Worm (Caenorhabditis elegans) whole organism, L4 larva: ENCODE measurements around the gene fbxa-81.
A peak's percentile ranks its signal among the peaks of the same experiment; 100 is the strongest.

Experiments used
- F49E8.2 ChIP-seq: sonication (generic microtip); optimal IDR thresholded peaks from 2 replicates; lab custom pipeline; 2016; ENCODE audit warnings: missing compliant biosample characterization, mild to moderate bottlenecking, missing genetic modification characterization, borderline replicate concordance
- Y75B8A.6 ChIP-seq: fragments of 200-800 bp; sonication (Bioruptor generic); IDR thresholded peaks from 2 replicates; pipeline ENCODE4 v1.3.6; 2022; ENCODE audit warnings: missing genetic modification reagents, missing genetic modification characterization, missing compliant biosample characterization
- ZK337.2 ChIP-seq: fragments of 200-800 bp; sonication (Bioruptor generic); IDR thresholded peaks from 2 replicates; pipeline ENCODE4 v1.3.6; 2022; ENCODE audit warnings: missing genetic modification reagents, missing genetic modification characterization, missing compliant biosample characterization
- aha-1 ChIP-seq: fragments of 150-350 bp; peaks from one replicate; lab custom pipeline; 2014; ENCODE audit warnings: missing biosample characterization, missing genetic modification characterization
- ama-1 ChIP-seq: fragments of 150-350 bp; optimal IDR thresholded peaks from 2 replicates; lab custom pipeline; 2014; ENCODE audit warnings: inconsistent platforms, mixed read lengths
- attf-4 ChIP-seq: sonication (generic microtip); optimal IDR thresholded peaks from 3 replicates; lab custom pipeline; 2017; ENCODE audit warnings: missing biosample characterization, missing genetic modification characterization
- ceh-32 ChIP-seq: sonication (generic microtip); optimal IDR thresholded peaks from 2 replicates; lab custom pipeline; 2016; ENCODE audit warnings: mild to moderate bottlenecking, missing genetic modification characterization, missing compliant biosample characterization; ENCODE audit not compliant: poor library complexity
- ceh-82 ChIP-seq: sonication (generic microtip); optimal IDR thresholded peaks from 2 replicates; lab custom pipeline; 2017; ENCODE audit warnings: missing biosample characterization, missing genetic modification characterization
- ces-1 ChIP-seq: fragments of 150-350 bp; sonication (generic microtip); optimal IDR thresholded peaks from 4 replicates; lab custom pipeline; 2014; ENCODE audit warnings: missing biosample characterization, missing genetic modification reagents, missing genetic modification characterization
- ctbp-1 ChIP-seq: fragments of 200-800 bp; sonication (Bioruptor generic); IDR thresholded peaks from 2 replicates; pipeline ENCODE4 v1.3.6; 2022; ENCODE audit warnings: missing genetic modification reagents, missing genetic modification characterization, missing compliant biosample characterization
- daf-16 ChIP-seq, 3 experiments: sonication (generic microtip); optimal IDR thresholded peaks; 2 replicates each; lab custom pipeline; 2016 to 2017; ENCODE audit warnings: missing genetic modification characterization in 3 of 3, missing genetic modification reagents in 3 of 3, mild to moderate bottlenecking in 2 of 3, missing compliant biosample characterization in 2 of 3, missing biosample characterization in 1 of 3, moderate library complexity in 1 of 3
- dmd-6 ChIP-seq: fragments of 200-800 bp; sonication (Bioruptor generic); IDR thresholded peaks from 2 replicates; pipeline ENCODE4 v1.3.6; 2022; ENCODE audit warnings: missing genetic modification reagents, missing genetic modification characterization, missing compliant biosample characterization
- dve-1 ChIP-seq: sonication (generic microtip); optimal IDR thresholded peaks from 2 replicates; lab custom pipeline; 2017; ENCODE audit warnings: antibody characterized with exemption, mild to moderate bottlenecking, missing genetic modification characterization, missing compliant biosample characterization; ENCODE audit not compliant: insufficient read depth
- hif-1 ChIP-seq, 2 experiments: sonication (generic microtip); optimal IDR thresholded peaks; 2 replicates each; lab custom pipeline; 2016 to 2017; ENCODE audit warnings: missing compliant biosample characterization in 2 of 2, missing genetic modification characterization in 2 of 2, missing genetic modification reagents in 2 of 2, missing genotype in 2 of 2, mild to moderate bottlenecking in 1 of 2
- hlh-11 ChIP-seq: fragments of 200-800 bp; sonication (Bioruptor generic); optimal IDR thresholded peaks from 2 replicates; lab custom pipeline; 2018; ENCODE audit warnings: mild to moderate bottlenecking, missing genetic modification characterization, missing compliant biosample characterization
- hlh-30 ChIP-seq: sonication (generic microtip); optimal IDR thresholded peaks from 2 replicates; lab custom pipeline; 2017; ENCODE audit warnings: antibody characterized with exemption, mild to moderate bottlenecking, missing genetic modification characterization, missing compliant biosample characterization; ENCODE audit not compliant: insufficient read depth
- jun-1 ChIP-seq: fragments of 150-350 bp; optimal IDR thresholded peaks from 2 replicates; lab custom pipeline; 2014; ENCODE audit warnings: missing biosample characterization, missing genetic modification reagents, missing genetic modification characterization
- lin-1 ChIP-seq: fragments of 200-800 bp; sonication (Bioruptor generic); IDR thresholded peaks from 2 replicates; pipeline ENCODE4 v1.3.6; 2022; ENCODE audit warnings: missing genetic modification reagents, missing genetic modification characterization, missing compliant biosample characterization
- lin-13 ChIP-seq: fragments of 150-350 bp; optimal IDR thresholded peaks from 2 replicates; lab custom pipeline; 2014; ENCODE audit warnings: missing biosample characterization, missing genetic modification reagents, missing genetic modification characterization
- mes-2 ChIP-seq: sonication (generic microtip); optimal IDR thresholded peaks from 2 replicates; lab custom pipeline; 2016; ENCODE audit warnings: missing genotype, mild to moderate bottlenecking, missing genetic modification characterization, missing compliant biosample characterization; ENCODE audit not compliant: poor library complexity, severe bottlenecking
- nhr-10 ChIP-seq: fragments of 150-350 bp; optimal IDR thresholded peaks from 2 replicates; lab custom pipeline; 2014; ENCODE audit warnings: missing biosample characterization, missing genetic modification characterization
- nhr-102 ChIP-seq: sonication (generic microtip); optimal IDR thresholded peaks from 2 replicates; lab custom pipeline; 2016; ENCODE audit warnings: mild to moderate bottlenecking, missing genetic modification characterization, moderate library complexity, missing compliant biosample characterization
- nhr-28 ChIP-seq: fragments of 150-350 bp; optimal IDR thresholded peaks from 2 replicates; lab custom pipeline; 2014; ENCODE audit warnings: missing biosample characterization, missing genetic modification characterization
- nhr-41 ChIP-seq: fragments of 200-800 bp; sonication (Bioruptor generic); IDR thresholded peaks from 2 replicates; pipeline ENCODE4 v1.3.6; 2022; ENCODE audit warnings: missing genetic modification reagents, missing genetic modification characterization, missing compliant biosample characterization
- nhr-48 ChIP-seq: sonication (generic microtip); optimal IDR thresholded peaks from 2 replicates; lab custom pipeline; 2016; ENCODE audit warnings: mild to moderate bottlenecking, missing genetic modification characterization, missing compliant biosample characterization
- nhr-6 ChIP-seq: fragments of 150-350 bp; optimal IDR thresholded peaks from 2 replicates; lab custom pipeline; 2014; ENCODE audit warnings: missing biosample characterization, missing genetic modification characterization
- nhr-77 ChIP-seq: fragments of 150-350 bp; optimal IDR thresholded peaks from 2 replicates; lab custom pipeline; 2014; ENCODE audit warnings: missing biosample characterization, missing genetic modification characterization
- php-3 ChIP-seq: fragments of 200-800 bp; sonication (Bioruptor generic); IDR thresholded peaks from 2 replicates; pipeline ENCODE4 v1.3.6; 2022; ENCODE audit warnings: missing genetic modification reagents, missing genetic modification characterization, missing compliant biosample characterization
- pqm-1 ChIP-seq: sonication (generic microtip); optimal IDR thresholded peaks from 2 replicates; lab custom pipeline; 2017; ENCODE audit warnings: missing biosample characterization, missing genetic modification characterization
- rbr-2 ChIP-seq: sonication (generic microtip); optimal IDR thresholded peaks from 2 replicates; lab custom pipeline; 2016; ENCODE audit warnings: missing genotype, missing genetic modification characterization, missing compliant biosample characterization
- saeg-2 ChIP-seq: fragments of 200-800 bp; sonication (Bioruptor generic); IDR thresholded peaks from 2 replicates; pipeline ENCODE4 v1.3.6; 2022; ENCODE audit warnings: missing genetic modification reagents, missing genetic modification characterization, missing compliant biosample characterization
- sdz-12 ChIP-seq: fragments of 200-800 bp; sonication (Bioruptor generic); optimal IDR thresholded peaks from 2 replicates; lab custom pipeline; 2018; ENCODE audit warnings: mild to moderate bottlenecking, missing genetic modification characterization, missing compliant biosample characterization
- set-16 ChIP-seq: fragments of 200-800 bp; sonication (Bioruptor generic); IDR thresholded peaks from 2 replicates; pipeline ENCODE4 v1.3.6; 2022; ENCODE audit warnings: missing genetic modification reagents, missing genetic modification characterization, missing compliant biosample characterization
- spr-3 ChIP-seq: fragments of 200-800 bp; sonication (Bioruptor generic); optimal IDR thresholded peaks from 2 replicates; lab custom pipeline; 2018; ENCODE audit warnings: mild to moderate bottlenecking, missing genetic modification characterization, missing compliant biosample characterization
- tag-97 ChIP-seq: fragments of 200-800 bp; sonication (Bioruptor generic); IDR thresholded peaks from 2 replicates; pipeline ENCODE4 v1.3.6; 2022; ENCODE audit warnings: missing genetic modification characterization, missing compliant biosample characterization
- unc-62 ChIP-seq, 3 experiments: fragments of 150-350 bp in 1 of 3; sonication (generic microtip); optimal IDR thresholded peaks in 2 of 3; peaks in 1 of 3; 1 replicate in 1 of 3; 2 replicates in 2 of 3; lab custom pipeline; 2014 to 2017; ENCODE audit warnings: missing biosample characterization in 3 of 3, missing genetic modification characterization in 3 of 3, missing genetic modification reagents in 3 of 3, missing genotype in 1 of 3
- vab-7 ChIP-seq: fragments of 200-800 bp; sonication (Bioruptor generic); IDR thresholded peaks from 2 replicates; pipeline ENCODE4 v1.3.6; 2022; ENCODE audit warnings: missing genetic modification reagents, missing genetic modification characterization, missing compliant biosample characterization
- zfp-2 ChIP-seq: sonication (generic microtip); optimal IDR thresholded peaks from 2 replicates; lab custom pipeline; 2016; ENCODE audit warnings: mild to moderate bottlenecking, missing genetic modification characterization, missing compliant biosample characterization
- zip-11 ChIP-seq: fragments of 200-800 bp; sonication (Bioruptor generic); IDR thresholded peaks from 2 replicates; pipeline ENCODE4 v1.3.6; 2022; ENCODE audit warnings: missing genetic modification characterization, missing compliant biosample characterization

fbxa-81 gene

DNA sequence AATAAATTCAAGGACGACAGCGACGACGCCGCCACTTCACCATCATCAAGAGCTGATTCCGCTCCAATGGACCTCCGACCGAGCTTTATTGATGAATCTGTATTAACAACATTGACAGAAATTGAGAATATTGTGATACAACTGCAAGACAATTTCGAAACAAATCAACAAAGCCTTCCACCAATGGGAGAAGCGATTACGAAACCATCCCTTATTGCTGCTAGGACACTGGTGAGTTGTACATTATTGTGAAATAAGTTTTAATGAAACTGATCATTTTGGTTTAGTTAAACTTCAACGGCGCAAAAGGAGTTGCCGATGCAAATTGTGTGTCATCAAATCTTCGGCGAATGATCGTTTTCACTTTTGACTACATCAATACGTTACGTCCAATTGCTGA lies 17.2 kb upstream of the fbxa-81 start:
- TF ChIP-seq ctbp-1 (GFP tag; lab: Robert Waterston, UW) (no peak), lin-1 (GFP tag; lab: Robert Waterston, UW) (no peak), ces-1 (GFP tag; lab: Kevin White, UChicago) (no peak), nhr-48 (tag; lab: Kevin White, UChicago) (no peak), ZK337.2 (GFP tag; lab: Robert Waterston, UW) (no peak), nhr-102 (no peak), zfp-2 (tag; lab: Kevin White, UChicago) (no peak), spr-3 (GFP tag; lab: Kevin White, UChicago) (no peak), attf-4 (tag; lab: Kevin White, UChicago) (no peak), saeg-2 (GFP tag; lab: Robert Waterston, UW) (no peak), php-3 (GFP tag; lab: Robert Waterston, UW) (no peak), vab-7 (no peak)
- TF ChIP-seq, all 104 proteins: peak for 0

DNA sequence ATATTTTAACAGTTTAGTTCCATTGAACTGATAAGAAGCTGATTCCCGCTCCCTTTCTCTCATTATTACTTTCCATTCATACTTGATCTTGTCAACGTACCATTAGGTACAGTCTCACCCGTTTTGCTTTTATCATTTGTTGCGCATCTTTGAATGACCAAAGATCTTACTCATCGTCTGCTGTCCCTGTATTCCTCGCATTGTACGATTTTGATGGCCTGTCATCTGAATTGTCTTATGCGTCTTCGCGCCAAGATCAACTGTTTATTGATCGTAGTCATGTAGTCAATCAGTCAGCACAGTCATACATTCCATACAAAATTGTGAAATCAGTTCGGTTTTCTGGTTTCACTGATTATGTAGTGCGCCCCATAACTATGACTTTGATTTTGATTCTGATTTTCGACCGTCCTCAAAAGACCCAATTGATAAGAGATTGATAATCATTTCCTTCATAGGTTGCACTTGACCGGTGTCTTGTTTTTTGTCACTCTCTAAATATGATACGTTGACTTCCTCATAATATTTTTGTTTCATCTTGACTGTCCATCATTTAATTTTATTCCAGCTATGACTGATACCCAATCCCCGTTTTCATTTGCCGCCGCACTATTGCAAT lies 16.2 kb upstream of the fbxa-81 start, which contains the start of gene nhr-3:
nhr-3 (plus strand) TSS at position 569 of the 619 bp plus-strand sequence.
- TF ChIP-seq rbr-2 (tag; lab: Kevin White, UChicago) (no peak), sdz-12 (no peak), nhr-77 (peak; percentile 38), ceh-82 (tag; lab: Kevin White, UChicago) (no peak), vab-7 (no peak), mes-2 (tag; lab: Kevin White, UChicago) (peak; percentile 26), dve-1 (tag; lab: Kevin White, UChicago) (peak; percentile 51), tag-97 (GFP tag; lab: Robert Waterston, UW) (no peak), ama-1 (lab: Kevin White, UChicago) (no peak), daf-16 (GFP tag; optimal IDR thresholded peaks at IDR 0.05; lab: Kevin White, UChicago) (no peak), daf-16 (tag; optimal IDR thresholded peaks at IDR 0.05; lab: Kevin White, UChicago) (peak; percentile 48), nhr-6 (tag; lab: Kevin White, UChicago) (peak; percentile 8), hif-1 (tag; optimal IDR thresholded peaks at IDR 0.05; lab: Kevin White, UChicago) (peak in 1 of 2 experiments; percentile 9), ceh-32 (tag; lab: Kevin White, UChicago) (no peak), Y75B8A.6 (GFP tag; lab: Robert Waterston, UW) (no peak), nhr-41 (GFP tag; lab: Robert Waterston, UW) (no peak), nhr-28 (tag; lab: Kevin White, UChicago) (peak; percentile 93), hlh-11 (tag; lab: Kevin White, UChicago) (peak; percentile 56), F49E8.2 (no peak), aha-1 (peak; percentile 58), hlh-30 (tag; lab: Kevin White, UChicago) (peak; percentile 79), nhr-10 (tag; lab: Kevin White, UChicago) (peak; percentile 26), pqm-1 (peak; percentile 65), set-16 (no peak), jun-1 (tag; lab: Kevin White, UChicago) (peak; percentile 17), unc-62 (GFP tag; optimal IDR thresholded peaks at IDR 0.05 in 1 of 2; lab: Kevin White, UChicago) (peak in 1 of 2 experiments; percentile 99), unc-62 (tag; optimal IDR thresholded peaks at IDR 0.05; lab: Kevin White, UChicago) (no peak), zfp-2 (tag; lab: Kevin White, UChicago) (no peak), lin-13 (GFP tag; lab: Kevin White, UChicago) (no peak), dmd-6 (GFP tag; lab: Robert Waterston, UW) (peak; percentile 75), zip-11 (GFP tag; lab: Robert Waterston, UW) (no peak), nhr-48 (tag; lab: Kevin White, UChicago) (peak; percentile 36)
